Fruit fly (Drosophila melanogaster): ENCODE results near the gene Pif1.

The Pif1 gene

dm6 chr2L:3417613-3418012 lies 52.2 kb downstream of the Pif1 start:
- TF ChIP-seq CG17801 (GFP tag; optimal IDR thresholded peaks at IDR 0.05; ENCODE audit: partially characterized antibody): no peak

Measured in ovary, adult (tissue).